Worm (Caenorhabditis elegans) whole organism, L3 larva: ENCODE data around the gene arx-6.

Experiments used
- R02D3.7 ChIP-seq: fragments of 150-350 bp; optimal IDR thresholded peaks from 2 replicates; lab custom pipeline; 2014; ENCODE audit warnings: missing biosample characterization, missing genetic modification characterization
- ZK546.5 ChIP-seq: sonication (generic microtip); optimal IDR thresholded peaks from 2 replicates; lab custom pipeline; 2017; ENCODE audit warnings: missing biosample characterization, missing genetic modification characterization
- aly-2 ChIP-seq: fragments of 150-350 bp; optimal IDR thresholded peaks from 2 replicates; lab custom pipeline; 2014; ENCODE audit warnings: missing biosample characterization, missing genetic modification characterization
- ama-1 ChIP-seq: fragments of 150-350 bp; optimal IDR thresholded peaks from 2 replicates; lab custom pipeline; 2018
- ceh-28 ChIP-seq: fragments of 150-350 bp; optimal IDR thresholded peaks from 2 replicates; lab custom pipeline; 2014; ENCODE audit warnings: missing biosample characterization, missing genetic modification reagents, missing genetic modification characterization
- ceh-82 ChIP-seq: fragments of 150-350 bp; optimal IDR thresholded peaks from 2 replicates; lab custom pipeline; 2014; ENCODE audit warnings: missing biosample characterization, missing genetic modification characterization
- daf-12 ChIP-seq: fragments of 150-350 bp; optimal IDR thresholded peaks from 2 replicates; lab custom pipeline; 2014; ENCODE audit warnings: missing biosample characterization, missing genetic modification reagents, missing genetic modification characterization
- egl-27 ChIP-seq: sonication (generic microtip); optimal IDR thresholded peaks from 4 replicates; lab custom pipeline; 2017; ENCODE audit warnings: missing biosample characterization, missing genetic modification reagents, missing genetic modification characterization
- egl-5 ChIP-seq: fragments of 150-350 bp; optimal IDR thresholded peaks from 2 replicates; lab custom pipeline; 2017; ENCODE audit warnings: missing biosample characterization, missing genetic modification reagents, missing genetic modification characterization, inconsistent platforms
- elt-1 ChIP-seq: fragments of 150-350 bp; optimal IDR thresholded peaks from 2 replicates; lab custom pipeline; 2014; ENCODE audit warnings: missing biosample characterization, missing genetic modification characterization
- elt-2 ChIP-seq: sonication (generic microtip); optimal IDR thresholded peaks from 2 replicates; lab custom pipeline; 2016; ENCODE audit warnings: missing genetic modification reagents, mild to moderate bottlenecking, missing genetic modification characterization, missing compliant biosample characterization
- elt-3 ChIP-seq, 3 experiments: fragments of 150-350 bp in 1 of 3; sonication (generic microtip) in 2 of 3; optimal IDR thresholded peaks; 2 replicates in 2 of 3; 4 replicates in 1 of 3; lab custom pipeline; 2014 to 2017; ENCODE audit warnings: missing biosample characterization in 3 of 3, missing genetic modification characterization in 3 of 3
- eor-1 ChIP-seq, 2 experiments: fragments of 150-350 bp; optimal IDR thresholded peaks; 2 replicates each; lab custom pipeline; 2014 to 2018; ENCODE audit warnings: missing biosample characterization in 2 of 2, missing genetic modification characterization in 2 of 2
- fkh-10 ChIP-seq: sonication (generic microtip); optimal IDR thresholded peaks from 2 replicates; lab custom pipeline; 2017; ENCODE audit warnings: missing biosample characterization, missing genetic modification reagents, missing genetic modification characterization
- fos-1 ChIP-seq: fragments of 150-350 bp; optimal IDR thresholded peaks from 2 replicates; lab custom pipeline; 2014; ENCODE audit warnings: missing biosample characterization, missing genetic modification characterization
- hmg-11 ChIP-seq: sonication (generic microtip); optimal IDR thresholded peaks from 2 replicates; lab custom pipeline; 2016; ENCODE audit warnings: missing genetic modification characterization, missing compliant biosample characterization
- jun-1 ChIP-seq: fragments of 150-350 bp; optimal IDR thresholded peaks from 2 replicates; lab custom pipeline; 2014; ENCODE audit warnings: missing biosample characterization, missing genetic modification reagents, missing genetic modification characterization
- lin-15B ChIP-seq: fragments of 150-350 bp; optimal IDR thresholded peaks from 2 replicates; lab custom pipeline; 2014; ENCODE audit warnings: missing biosample characterization, missing genetic modification characterization
- lin-39 ChIP-seq: fragments of 150-350 bp; optimal IDR thresholded peaks from 2 replicates; lab custom pipeline; 2018; ENCODE audit warnings: missing biosample characterization, missing genetic modification reagents, missing genetic modification characterization
- lsy-12 ChIP-seq: sonication (generic microtip); optimal IDR thresholded peaks from 2 replicates; lab custom pipeline; 2016; ENCODE audit warnings: mild to moderate bottlenecking, missing genetic modification characterization, missing compliant biosample characterization
- mdl-1 ChIP-seq: fragments of 150-350 bp; optimal IDR thresholded peaks from 2 replicates; lab custom pipeline; 2014; ENCODE audit warnings: missing biosample characterization, missing genetic modification characterization
- mml-1 ChIP-seq: fragments of 150-350 bp; sonication (generic microtip); optimal IDR thresholded peaks from 3 replicates; lab custom pipeline; 2014; ENCODE audit warnings: missing biosample characterization, missing genetic modification characterization
- nfya-1 ChIP-seq: sonication (generic microtip); optimal IDR thresholded peaks from 2 replicates; lab custom pipeline; 2017; ENCODE audit warnings: missing genetic modification characterization, mild to moderate bottlenecking, missing compliant biosample characterization, antibody characterized with exemption, moderate library complexity; ENCODE audit not compliant: insufficient read depth
- nhr-12 ChIP-seq: fragments of 150-350 bp; optimal IDR thresholded peaks from 2 replicates; lab custom pipeline; 2014; ENCODE audit warnings: missing biosample characterization, missing genetic modification characterization
- nhr-23 ChIP-seq: fragments of 150-350 bp; optimal IDR thresholded peaks from 2 replicates; lab custom pipeline; 2014; ENCODE audit warnings: missing biosample characterization, missing genetic modification reagents, missing genetic modification characterization
- nhr-237 ChIP-seq: fragments of 150-350 bp; optimal IDR thresholded peaks from 2 replicates; lab custom pipeline; 2014; ENCODE audit warnings: missing biosample characterization, missing genetic modification characterization
- nhr-25 ChIP-seq: sonication (generic microtip); optimal IDR thresholded peaks from 2 replicates; lab custom pipeline; 2017; ENCODE audit warnings: missing biosample characterization, missing genetic modification characterization
- nhr-28 ChIP-seq: fragments of 150-350 bp; optimal IDR thresholded peaks from 2 replicates; lab custom pipeline; 2014; ENCODE audit warnings: missing biosample characterization, missing genetic modification characterization
- nhr-76 ChIP-seq: fragments of 150-350 bp; sonication (generic microtip); optimal IDR thresholded peaks from 5 replicates; lab custom pipeline; 2014; ENCODE audit warnings: missing biosample characterization, missing genetic modification characterization
- pha-4 ChIP-seq: fragments of 150-350 bp; optimal IDR thresholded peaks from 2 replicates; lab custom pipeline; 2014; ENCODE audit warnings: missing biosample characterization, missing genetic modification reagents, missing genetic modification characterization
- pqm-1 ChIP-seq: fragments of 150-350 bp; optimal IDR thresholded peaks from 2 replicates; lab custom pipeline; 2017; ENCODE audit warnings: missing biosample characterization, missing genetic modification characterization, inconsistent platforms
- skn-1 ChIP-seq: fragments of 150-350 bp; optimal IDR thresholded peaks from 2 replicates; lab custom pipeline; 2014; ENCODE audit warnings: missing biosample characterization, missing genetic modification characterization
- tbx-2 ChIP-seq: sonication (generic microtip); optimal IDR thresholded peaks from 2 replicates; lab custom pipeline; 2016; ENCODE audit warnings: mild to moderate bottlenecking, missing genetic modification characterization, missing compliant biosample characterization
- unc-39 ChIP-seq: sonication (generic microtip); optimal IDR thresholded peaks from 4 replicates; lab custom pipeline; 2017; ENCODE audit warnings: missing biosample characterization, missing genetic modification characterization
- unc-62 ChIP-seq: fragments of 150-350 bp; sonication (generic microtip); optimal IDR thresholded peaks from 4 replicates; lab custom pipeline; 2014; ENCODE audit warnings: missing biosample characterization, missing genetic modification reagents, missing genetic modification characterization
- zag-1 ChIP-seq: fragments of 150-350 bp; optimal IDR thresholded peaks from 2 replicates; lab custom pipeline; 2014; ENCODE audit warnings: missing biosample characterization, missing genetic modification characterization
- ztf-11 ChIP-seq: fragments of 150-350 bp; optimal IDR thresholded peaks from 2 replicates; lab custom pipeline; 2014; ENCODE audit warnings: missing biosample characterization, missing genetic modification characterization
- ztf-4 ChIP-seq: fragments of 150-350 bp; optimal IDR thresholded peaks from 2 replicates; lab custom pipeline; 2014; ENCODE audit warnings: missing biosample characterization, missing genetic modification characterization

arx-6 gene

DNA sequence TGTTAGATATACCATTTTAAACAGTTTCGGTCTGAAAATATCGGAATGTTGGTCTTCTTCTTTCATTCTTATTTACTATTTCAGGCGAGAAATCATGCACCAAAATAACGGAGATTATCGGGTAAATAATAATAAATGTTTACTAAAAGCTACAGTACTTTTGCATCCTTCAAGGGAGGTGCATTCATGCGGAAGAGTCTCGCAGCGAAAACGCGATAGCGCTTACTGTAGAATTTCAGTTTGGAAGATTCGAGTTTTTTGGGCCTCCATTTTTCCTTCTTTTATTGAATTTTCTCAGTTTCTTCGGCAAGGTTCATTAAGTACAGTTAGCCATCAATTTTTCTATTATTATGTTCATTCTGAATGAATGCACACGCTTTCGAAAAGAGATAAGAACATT, 22.3 kb upstream of the arx-6 start, which contains the start of gene C35D10.7:
C35D10.7 (plus strand) TSS at position 85 of the 400 bp plus-strand sequence.
- TF ChIP-seq ztf-4 (tag; lab: Kevin White, UChicago): no peak
- TF ChIP-seq mml-1 (tag; lab: Kevin White, UChicago): no peak
- TF ChIP-seq unc-39 (tag; lab: Kevin White, UChicago): no peak
- TF ChIP-seq hmg-11 (tag; lab: Kevin White, UChicago): no peak
- no peak for TF ChIP-seq mdl-1 (tag; lab: Kevin White, UChicago)
- TF ChIP-seq ztf-11 (tag; lab: Kevin White, UChicago): no peak
- TF ChIP-seq, all 47 proteins: peak for 0

DNA sequence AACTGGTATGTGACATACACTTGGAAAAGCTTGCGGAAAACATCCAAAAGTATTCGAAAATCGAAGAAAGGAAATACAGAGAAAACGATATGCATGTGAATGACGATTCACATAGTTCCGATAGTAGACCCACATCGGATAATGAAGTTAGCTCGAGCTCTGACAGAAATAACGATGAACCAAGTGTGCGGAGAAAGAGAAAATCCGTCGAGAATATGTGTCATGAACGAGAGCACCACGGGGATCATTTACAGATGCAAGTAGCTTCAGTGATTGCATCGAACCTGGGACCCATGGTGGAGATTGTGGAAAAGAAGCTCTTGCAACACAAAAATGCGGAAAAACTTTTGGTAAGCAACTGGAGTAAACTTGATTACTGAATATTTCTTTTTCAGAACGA, 21.5 kb upstream of the arx-6 start:
- TF ChIP-seq pqm-1 (no peak), ceh-82 (no peak), hmg-11 (tag; lab: Kevin White, UChicago) (no peak)

DNA sequence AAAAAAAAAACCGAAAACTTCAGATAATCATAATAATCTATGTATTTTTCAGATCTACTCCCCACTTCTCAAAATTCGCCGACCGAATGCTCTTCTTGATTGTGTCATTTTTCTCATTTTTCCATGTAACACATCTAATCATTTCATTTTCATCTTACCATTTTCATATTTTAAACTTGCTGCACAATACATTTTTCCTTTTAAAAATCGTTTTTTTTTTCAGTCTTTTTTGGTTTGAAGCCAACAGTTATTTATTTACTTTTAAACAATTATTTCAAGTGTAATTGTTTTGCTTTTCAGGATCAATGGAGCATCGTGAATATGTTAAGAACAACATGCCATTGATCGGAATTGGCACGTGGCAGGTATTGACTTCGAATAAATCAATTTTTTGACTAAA, 19.4 kb upstream of the arx-6 start, which contains the start of gene C35D10.6:
C35D10.6 (plus strand) TSS at position 301 of the 400 bp plus-strand sequence.
- no peak for TF ChIP-seq nhr-237 (tag; lab: Kevin White, UChicago)
- TF ChIP-seq pqm-1: no peak
- no peak for TF ChIP-seq egl-5 (tag; lab: Kevin White, UChicago)
- no peak for TF ChIP-seq ama-1 (lab: Kevin White, UChicago)
- TF ChIP-seq nhr-28 (tag; lab: Kevin White, UChicago): no peak
- TF ChIP-seq elt-1 (tag; lab: Kevin White, UChicago): no peak
- no peak for TF ChIP-seq egl-27
- TF ChIP-seq aly-2 (tag; lab: Kevin White, UChicago): no peak
- no peak for TF ChIP-seq nfya-1 (tag; lab: Kevin White, UChicago)
- no peak for TF ChIP-seq elt-2 (tag; lab: Kevin White, UChicago)
- TF ChIP-seq daf-12: no peak
- no peak for TF ChIP-seq fos-1 (tag; lab: Kevin White, UChicago)
- no peak for TF ChIP-seq ceh-28 (tag; lab: Kevin White, UChicago)
- no peak for TF ChIP-seq lin-15B (tag; lab: Kevin White, UChicago)
- TF ChIP-seq nhr-25: no peak
- no peak for TF ChIP-seq nhr-12 (tag; lab: Kevin White, UChicago)
- no peak for TF ChIP-seq jun-1
- TF ChIP-seq mdl-1 (tag; lab: Kevin White, UChicago): no peak
- TF ChIP-seq eor-1 (tag; optimal IDR thresholded peaks at IDR 0.05; lab: Kevin White, UChicago): no peak
- TF ChIP-seq, all 47 proteins: peak for 0

DNA sequence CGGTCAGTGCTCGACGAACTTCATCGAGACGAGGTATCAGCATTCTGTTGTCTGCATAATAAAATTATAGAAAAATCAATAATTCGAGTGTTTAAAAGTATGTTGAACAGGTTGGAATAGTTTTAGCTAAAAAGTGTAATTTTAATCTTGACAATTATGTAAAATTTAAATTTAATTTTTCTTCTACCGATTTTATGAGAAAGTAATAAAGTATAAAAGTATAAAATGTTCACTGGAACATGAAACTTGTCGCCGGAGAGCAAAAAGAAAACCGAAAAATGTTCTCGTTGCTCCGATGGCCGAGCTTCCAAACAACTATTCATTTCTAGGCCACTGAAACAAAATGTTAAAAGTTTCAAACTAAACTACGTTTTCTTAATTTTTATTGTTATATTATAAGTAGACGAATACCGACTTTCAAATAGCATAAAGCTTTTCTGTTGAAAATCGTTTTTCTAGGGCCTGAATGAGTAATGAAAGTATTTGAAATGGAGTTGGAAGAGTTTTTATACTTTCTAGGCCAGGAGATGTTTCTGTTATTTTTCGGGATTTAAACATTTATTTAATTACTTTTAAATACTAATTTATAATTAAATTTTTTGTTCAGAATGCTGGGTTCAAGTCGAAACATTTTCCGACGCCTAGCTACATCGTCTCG, 16.6 kb upstream of the arx-6 start, which contains the start of the genes C35D10.10 and C35D10.5:
C35D10.10 (minus strand) TSS at position 51 of the 658 bp plus-strand sequence.
C35D10.5 (plus strand) TSS at position 608 of the 658 bp plus-strand sequence.
- no peak for TF ChIP-seq elt-3 (tag; optimal IDR thresholded peaks at IDR 0.05; lab: Kevin White, UChicago)
- TF ChIP-seq lin-15B (tag; lab: Kevin White, UChicago): peak; percentile 1
- no peak for TF ChIP-seq lin-39 (tag; lab: Kevin White, UChicago)
- TF ChIP-seq ztf-11 (tag; lab: Kevin White, UChicago): no peak
- no peak for TF ChIP-seq lsy-12 (tag; lab: Kevin White, UChicago)

DNA sequence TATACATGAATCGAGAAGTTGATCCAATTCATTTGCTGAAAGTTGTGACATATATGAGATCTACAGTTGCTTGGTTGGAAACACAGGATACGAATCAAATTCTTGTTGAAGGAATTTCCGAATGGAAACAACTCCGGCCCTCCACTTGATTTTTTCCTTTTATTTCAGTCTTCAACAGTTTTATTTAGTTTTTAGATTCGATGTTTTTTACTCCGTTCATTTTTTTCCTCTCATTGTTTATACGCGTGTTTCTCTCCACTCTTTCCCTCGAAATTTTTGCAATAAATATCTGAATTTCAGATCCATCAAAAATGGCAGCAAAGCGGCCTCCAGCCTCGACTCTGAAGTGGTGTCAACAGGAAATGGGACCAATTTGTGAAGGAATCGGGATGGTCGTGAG, 15.3 kb upstream of the arx-6 start, which contains the start of gene coq-8:
coq-8 (plus strand) TSS at position 301 of the 400 bp plus-strand sequence.
- no peak for TF ChIP-seq aly-2 (tag; lab: Kevin White, UChicago)
- no peak for TF ChIP-seq unc-39 (tag; lab: Kevin White, UChicago)
- TF ChIP-seq zag-1 (tag; lab: Kevin White, UChicago): no peak
- TF ChIP-seq pha-4: no peak
- TF ChIP-seq nhr-76 (tag; lab: Kevin White, UChicago): no peak

DNA sequence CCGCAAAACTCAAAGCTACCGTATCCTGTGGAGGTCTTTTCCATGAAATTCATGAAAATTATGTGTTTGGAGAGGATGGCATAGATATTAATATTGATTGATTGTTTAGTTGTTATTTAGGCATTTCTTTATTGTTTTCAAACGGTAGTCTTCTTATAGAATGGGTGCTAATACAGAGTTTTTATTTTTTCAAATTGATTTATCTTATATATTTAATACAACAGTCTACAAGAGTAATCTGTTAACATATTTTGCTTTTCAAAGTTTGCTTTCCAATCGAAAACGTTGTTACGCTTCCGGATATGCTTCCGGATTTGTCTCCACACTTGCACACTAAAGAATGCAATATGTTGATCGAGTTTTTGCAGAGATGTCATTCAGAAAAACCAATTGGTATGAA, 11.7 kb upstream of the arx-6 start, which contains the start of gene C35D10.17:
C35D10.17 (plus strand) TSS at position 301 of the 400 bp plus-strand sequence.
- TF ChIP-seq fkh-10 (GFP tag; lab: Kevin White, UChicago): no peak
- TF ChIP-seq unc-62 (GFP tag; lab: Kevin White, UChicago): no peak
- no peak for TF ChIP-seq tbx-2
- TF ChIP-seq nhr-23 (tag; lab: Kevin White, UChicago): no peak
- no peak for TF ChIP-seq nhr-76 (tag; lab: Kevin White, UChicago)
- no peak for TF ChIP-seq skn-1 (tag; lab: Kevin White, UChicago)
- TF ChIP-seq nfya-1 (tag; lab: Kevin White, UChicago): no peak
- no peak for TF ChIP-seq elt-1 (tag; lab: Kevin White, UChicago)
- no peak for TF ChIP-seq nhr-28 (tag; lab: Kevin White, UChicago)
- no peak for TF ChIP-seq nhr-12 (tag; lab: Kevin White, UChicago)
- no peak for TF ChIP-seq eor-1 (tag; optimal IDR thresholded peaks at IDR 0.05; lab: Kevin White, UChicago)
- TF ChIP-seq R02D3.7 (tag; lab: Kevin White, UChicago): no peak
- TF ChIP-seq ZK546.5 (tag; lab: Kevin White, UChicago): no peak
- TF ChIP-seq mml-1 (tag; lab: Kevin White, UChicago): no peak
- TF ChIP-seq zag-1 (tag; lab: Kevin White, UChicago): no peak
- TF ChIP-seq ztf-4 (tag; lab: Kevin White, UChicago): no peak
